Fruit fly (Drosophila melanogaster) S2 (cell line): Measurements from ENCODE around the gene Gcn5.

Source experiments
- CG8478 ChIP-seq: fragments of >200 bp; optimal IDR thresholded peaks from 2 replicates; lab custom pipeline; 2018
- CTCF ChIP-seq, 2 experiments: fragments of >200 bp; optimal IDR thresholded peaks; 2 replicates each; lab custom pipeline; 2018

Gene Gcn5

DNA sequence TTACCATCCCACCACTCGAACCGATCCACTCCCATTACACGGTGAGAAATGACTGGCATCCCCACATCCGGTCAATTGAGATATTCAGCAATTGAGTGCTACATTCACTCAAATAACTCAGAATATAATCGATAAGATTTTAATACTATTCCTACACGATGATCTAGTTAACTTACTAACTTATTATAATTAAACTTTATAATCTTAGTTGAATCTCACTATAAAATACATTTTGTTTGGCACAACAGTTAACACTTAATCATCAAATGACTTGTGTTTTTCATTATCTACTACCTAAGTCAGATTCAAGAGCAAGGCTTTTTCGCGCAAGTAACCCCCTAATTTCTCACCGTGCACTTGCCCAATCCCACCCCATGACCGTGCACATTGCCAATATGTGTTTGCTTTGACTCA, 28.5 kb downstream of the Gcn5 start:
- TF ChIP-seq CG8478 (lab: Kevin White, UChicago), result no peak
- TF ChIP-seq CTCF (optimal IDR thresholded peaks at IDR 0.05; lab: Kevin White, UChicago), result no peak

DNA sequence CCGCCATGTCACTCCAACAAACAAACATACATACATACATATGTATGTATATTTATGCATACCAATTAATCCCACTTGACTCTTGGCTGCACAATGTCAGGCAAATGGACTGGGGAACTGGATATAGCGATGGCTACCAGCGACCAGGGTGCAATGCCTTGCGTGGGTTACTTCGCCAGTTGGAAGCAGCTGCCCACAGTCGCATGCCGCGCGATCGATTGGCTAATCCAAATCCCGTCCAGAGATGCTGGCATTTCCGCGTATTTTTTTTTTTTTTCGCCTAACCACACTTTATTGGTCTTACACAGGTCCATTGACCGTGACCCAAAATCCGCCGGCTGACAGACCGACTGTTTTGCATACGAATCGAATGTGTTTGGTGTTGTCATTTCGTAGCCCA, 29.5 kb downstream of the Gcn5 start:
- TF ChIP-seq CTCF (optimal IDR thresholded peaks at IDR 0.05; lab: Kevin White, UChicago) (no peak), CG8478 (lab: Kevin White, UChicago) (no peak)

DNA sequence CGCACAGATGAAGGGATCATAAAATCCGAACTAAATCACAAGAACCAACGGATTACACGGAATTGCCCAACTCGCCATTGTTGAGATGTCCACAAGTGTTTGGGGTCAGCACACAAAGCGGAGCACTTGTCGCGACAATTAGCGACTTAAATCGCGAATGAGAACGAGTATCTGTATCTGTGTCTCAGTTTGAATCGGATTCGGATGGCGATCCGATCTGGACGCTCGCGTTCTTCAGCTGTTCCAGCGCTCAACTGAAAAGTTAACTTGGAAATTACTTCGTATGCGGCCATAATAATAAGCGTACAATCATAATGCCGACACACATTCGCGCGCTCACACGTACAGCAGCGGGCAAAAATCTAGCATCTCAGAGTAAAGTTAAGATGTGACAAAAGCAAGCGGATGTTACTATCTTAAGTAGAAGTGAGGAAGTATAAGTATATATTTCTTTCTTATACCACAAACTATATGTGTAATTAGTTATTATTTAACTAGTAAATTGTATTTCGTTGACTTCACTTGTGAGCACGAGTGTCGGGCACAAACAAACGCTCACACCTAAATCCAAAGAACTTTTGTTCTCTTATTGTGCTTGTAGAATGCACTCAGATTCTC, 33.3 kb downstream of the Gcn5 start, which contains the start of gene CG10660:
Gene CG10660 (minus strand): TSS at position 259 of the 618 bp plus-strand sequence.
- TF ChIP-seq CG8478 (lab: Kevin White, UChicago), result no peak
- TF ChIP-seq CTCF (optimal IDR thresholded peaks at IDR 0.05; lab: Kevin White, UChicago), result no peak

DNA sequence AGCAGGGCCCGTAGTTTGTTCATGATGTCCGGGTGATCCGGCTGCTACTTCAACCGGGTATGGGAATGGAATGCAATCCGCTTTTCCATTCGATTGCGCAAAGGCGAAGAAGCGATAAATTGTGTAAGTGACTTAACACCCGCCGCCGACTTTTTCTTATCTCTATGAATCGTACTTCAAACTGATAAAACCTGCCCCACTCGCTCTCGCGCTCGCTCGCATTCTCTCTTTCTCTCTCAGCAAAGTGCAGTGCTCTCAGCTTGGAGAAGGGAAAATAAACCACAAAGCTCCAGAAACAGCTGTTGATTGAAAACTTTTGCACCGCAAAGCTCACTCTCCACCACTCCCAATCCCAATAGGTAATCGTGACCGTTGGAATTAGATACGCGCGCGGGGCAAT, 33.9 kb downstream of the Gcn5 start:
- no peak for TF ChIP-seq CTCF (optimal IDR thresholded peaks at IDR 0.05; lab: Kevin White, UChicago)
- TF ChIP-seq CG8478 (lab: Kevin White, UChicago), result no peak

DNA sequence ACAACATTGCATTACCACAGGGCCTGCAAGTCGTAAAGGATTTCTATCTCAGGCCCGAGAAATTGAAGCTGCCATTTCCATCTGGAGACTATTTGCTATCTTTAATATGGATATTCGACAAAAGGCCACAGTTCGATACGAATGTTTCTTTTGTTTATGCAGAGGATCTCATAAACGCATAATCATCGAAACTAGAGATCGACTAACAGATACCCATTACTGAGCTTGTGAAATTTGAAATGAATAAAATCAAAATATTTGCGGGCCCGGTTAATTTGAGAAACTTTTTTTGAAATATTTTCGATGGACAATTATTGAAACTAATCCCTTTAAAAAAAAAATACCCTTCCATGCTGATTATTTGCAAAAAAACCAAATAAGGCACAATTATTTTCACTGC, 37.6 kb downstream of the Gcn5 start:
- TF ChIP-seq CG8478 (lab: Kevin White, UChicago), result no peak
- TF ChIP-seq CTCF (optimal IDR thresholded peaks at IDR 0.05; lab: Kevin White, UChicago), result no peak

DNA sequence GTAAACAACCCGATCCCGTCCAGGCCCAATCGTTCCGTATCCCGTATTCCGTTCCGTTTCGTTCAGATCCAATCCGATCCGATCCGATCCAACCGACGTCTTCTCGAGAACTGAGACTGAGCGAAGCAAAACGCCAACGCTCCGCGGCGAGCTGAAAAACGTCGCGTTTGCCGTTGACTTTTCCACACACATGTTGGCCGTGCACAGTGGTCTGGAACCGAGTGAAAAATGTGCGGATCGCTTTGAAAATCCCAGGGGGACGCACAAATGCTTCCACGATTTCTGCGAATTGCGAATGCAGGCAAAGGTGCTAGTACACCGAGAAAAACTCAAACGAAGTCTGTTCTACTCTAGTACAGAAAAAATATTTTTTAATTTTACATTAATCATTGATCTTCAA, 38.9 kb downstream of the Gcn5 start, which contains the start of gene CG10663:
Gene CG10663 (minus strand): TSS at position 88 of the 400 bp plus-strand sequence.
- TF ChIP-seq CTCF (optimal IDR thresholded peaks at IDR 0.05; lab: Kevin White, UChicago), result no peak
- TF ChIP-seq CG8478 (lab: Kevin White, UChicago), result no peak

DNA sequence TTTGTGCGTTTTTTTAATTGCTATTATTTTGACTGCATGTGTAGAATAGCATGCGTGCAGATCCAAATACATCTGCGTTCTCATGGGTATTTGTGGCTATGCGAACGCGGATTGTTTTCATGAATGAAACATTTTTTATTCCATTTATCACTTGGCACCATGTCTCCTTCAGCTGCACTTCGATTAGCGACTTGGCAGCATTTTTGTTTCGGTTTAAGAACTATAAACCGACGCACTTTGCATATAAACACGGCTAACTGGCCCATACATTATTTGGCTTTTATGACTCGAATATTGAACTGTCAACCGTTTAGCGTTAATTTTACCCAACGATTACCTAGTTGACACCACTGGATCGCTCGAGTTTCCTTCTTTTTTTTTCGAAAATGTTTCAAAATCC, 39.4 kb downstream of the Gcn5 start:
- TF ChIP-seq CG8478 (lab: Kevin White, UChicago), result no peak
- TF ChIP-seq CTCF (optimal IDR thresholded peaks at IDR 0.05; lab: Kevin White, UChicago), result no peak

DNA sequence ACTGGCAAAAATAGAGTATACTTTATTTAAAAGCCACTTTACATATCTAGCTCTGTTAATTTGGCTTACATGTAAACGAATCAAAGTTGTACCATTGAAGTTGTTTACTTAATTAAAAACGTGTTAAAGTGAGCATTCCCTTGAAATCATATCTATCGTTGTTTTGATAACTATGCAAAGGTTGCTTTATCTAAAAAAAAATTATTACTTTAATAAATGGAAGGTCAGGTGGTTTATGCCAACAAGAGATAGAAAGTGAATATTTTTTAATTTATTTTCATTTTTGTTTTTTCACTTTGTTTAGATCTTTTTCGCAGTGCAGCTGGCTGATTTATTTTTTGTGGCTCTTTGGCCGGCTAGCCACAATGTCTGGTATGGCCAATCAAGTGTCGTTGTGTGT, 40.9 kb downstream of the Gcn5 start:
- TF ChIP-seq CTCF (optimal IDR thresholded peaks at IDR 0.05; lab: Kevin White, UChicago) (no peak), CG8478 (lab: Kevin White, UChicago) (no peak)

DNA sequence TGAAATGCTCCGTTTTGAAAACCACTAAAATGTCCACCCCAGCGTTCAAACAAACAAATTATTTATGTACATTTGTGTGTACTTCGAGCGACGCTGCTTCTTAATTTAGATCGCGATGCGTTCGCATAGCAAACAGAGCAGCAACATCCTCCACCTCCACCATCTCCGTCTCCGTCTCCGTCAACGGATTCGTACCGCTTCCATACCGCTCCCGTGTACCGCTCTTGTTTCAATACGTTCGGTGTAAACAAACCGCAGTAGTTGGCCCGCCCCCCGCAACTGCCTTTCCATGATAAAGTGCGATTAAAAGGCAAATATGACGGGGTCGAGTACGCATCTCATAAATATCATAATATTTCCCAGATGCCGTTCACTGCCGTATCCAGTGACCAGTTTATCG, 41.6 kb downstream of the Gcn5 start, which contains the start of gene CG33725:
Gene CG33725 (plus strand): TSS at position 364 of the 400 bp plus-strand sequence.
- no peak for TF ChIP-seq CG8478 (lab: Kevin White, UChicago)
- no peak for TF ChIP-seq CTCF (optimal IDR thresholded peaks at IDR 0.05; lab: Kevin White, UChicago)

DNA sequence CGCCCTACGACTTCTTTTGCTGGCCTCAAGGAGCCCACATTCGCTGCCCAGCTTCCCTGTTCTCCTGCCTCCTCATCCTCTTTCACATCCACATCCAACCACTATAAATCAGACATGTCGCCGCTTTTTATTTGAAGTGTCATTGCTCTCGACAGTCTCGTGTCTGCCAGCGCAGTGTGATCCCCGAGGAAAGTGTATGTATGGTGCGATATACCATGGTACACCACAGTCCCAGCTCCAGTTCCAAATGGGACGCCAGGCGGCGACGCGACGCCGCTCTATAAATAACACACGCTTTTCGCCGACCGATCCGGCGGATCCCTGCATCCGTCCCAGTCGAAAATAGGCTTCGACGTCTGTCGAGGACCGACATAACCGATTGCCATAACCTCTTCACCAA, 45.6 kb downstream of the Gcn5 start:
- TF ChIP-seq CTCF (optimal IDR thresholded peaks at IDR 0.05; lab: Kevin White, UChicago) (peak in 1 of 2 experiments; percentile 4), CG8478 (lab: Kevin White, UChicago) (no peak)

DNA sequence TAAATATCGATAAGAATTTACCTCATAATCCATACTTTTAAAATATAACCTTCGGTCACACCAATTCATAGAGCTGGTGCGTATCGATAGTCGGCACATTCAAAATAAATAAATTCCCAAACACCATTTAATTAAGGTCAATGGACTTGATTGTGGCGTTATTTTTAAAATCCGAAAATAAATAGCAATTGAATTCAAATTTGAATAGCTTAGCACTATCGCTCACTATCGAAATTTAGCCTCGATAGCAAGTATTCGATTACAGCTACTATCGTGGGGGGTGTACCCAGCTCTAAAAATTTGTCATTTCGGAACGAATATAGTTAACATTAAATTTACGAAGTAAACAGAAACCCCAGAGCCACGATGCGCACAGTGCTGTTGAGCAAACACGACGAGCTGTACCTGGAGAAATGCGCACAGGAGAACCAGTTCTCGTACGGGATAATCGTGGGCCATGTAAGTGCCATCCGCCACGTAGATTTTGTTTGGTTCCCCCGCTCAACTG, 52.3 kb downstream of the Gcn5 start, which contains the start of gene CG10616:
Gene CG10616 (plus strand): TSS at position 258 of the 508 bp plus-strand sequence.
- TF ChIP-seq CTCF (optimal IDR thresholded peaks at IDR 0.05; lab: Kevin White, UChicago) (peak in 1 of 2 experiments; percentile 9), CG8478 (lab: Kevin White, UChicago) (no peak)
